Worm (Caenorhabditis elegans) whole organism, L1 larva: Measurements from ENCODE around the gene C04E12.5.

Experiments used
- Y116A8C.19 ChIP-seq: sonication (generic microtip); optimal IDR thresholded peaks from 2 replicates; lab custom pipeline; 2016; ENCODE audit warnings: missing compliant biosample characterization, missing genetic modification characterization, borderline replicate concordance
- ces-1 ChIP-seq: fragments of 150-350 bp; optimal IDR thresholded peaks from 2 replicates; lab custom pipeline; 2014; ENCODE audit warnings: missing biosample characterization, missing genetic modification reagents, missing genetic modification characterization
- efl-1 ChIP-seq, 4 experiments: fragments of 150-350 bp; optimal IDR thresholded peaks in 3 of 4; peaks in 1 of 4; 1 replicate in 1 of 4; 2 replicates in 3 of 4; lab custom pipeline; 2014; ENCODE audit warnings: missing biosample characterization in 2 of 4, missing genetic modification characterization in 2 of 4, missing genetic modification reagents in 2 of 4
- elt-2 ChIP-seq: sonication (generic microtip); optimal IDR thresholded peaks from 2 replicates; lab custom pipeline; 2016; ENCODE audit warnings: missing genetic modification characterization, mild to moderate bottlenecking, inconsistent platforms, missing compliant biosample characterization, missing genetic modification reagents
- lin-13 ChIP-seq: fragments of 150-350 bp; optimal IDR thresholded peaks from 2 replicates; lab custom pipeline; 2014; ENCODE audit warnings: missing biosample characterization, missing genetic modification reagents, missing genetic modification characterization
- lin-35 ChIP-seq, 2 experiments: fragments of 150-350 bp; optimal IDR thresholded peaks; 2 replicates each; lab custom pipeline; 2014; ENCODE audit warnings: missing biosample characterization in 2 of 2, missing genetic modification characterization in 2 of 2, missing genetic modification reagents in 2 of 2
- lsy-2 ChIP-seq, 2 experiments: fragments of 150-350 bp; optimal IDR thresholded peaks; 2 replicates each; lab custom pipeline; 2014; ENCODE audit warnings: missing biosample characterization in 2 of 2, missing genetic modification characterization in 2 of 2
- mdl-1 ChIP-seq, 2 experiments: fragments of 150-350 bp; optimal IDR thresholded peaks; 2 replicates each; lab custom pipeline; 2014 to 2017; ENCODE audit warnings: missing biosample characterization in 2 of 2, missing genetic modification characterization in 2 of 2, inconsistent platforms in 1 of 2
- mep-1 ChIP-seq: fragments of 150-350 bp; optimal IDR thresholded peaks from 2 replicates; lab custom pipeline; 2014; ENCODE audit warnings: missing biosample characterization, missing genetic modification characterization
- nhr-12 ChIP-seq: sonication (generic microtip); optimal IDR thresholded peaks from 2 replicates; lab custom pipeline; 2017; ENCODE audit warnings: missing biosample characterization, missing genetic modification characterization
- nhr-28 ChIP-seq: fragments of 150-350 bp; optimal IDR thresholded peaks from 2 replicates; lab custom pipeline; 2014; ENCODE audit warnings: missing biosample characterization, missing genetic modification characterization
- nhr-85 ChIP-seq: sonication (generic microtip); peaks from one replicate; lab custom pipeline; 2016; ENCODE audit warnings: missing genetic modification characterization, inconsistent platforms, missing compliant biosample characterization
- nhr-90 ChIP-seq: sonication (generic microtip); optimal IDR thresholded peaks from 2 replicates; lab custom pipeline; 2016; ENCODE audit warnings: mild to moderate bottlenecking, missing genetic modification characterization, missing compliant biosample characterization; ENCODE audit not compliant: poor library complexity
- unc-98 ChIP-seq: fragments of 200-800 bp; sonication (Bioruptor generic); IDR thresholded peaks from 2 replicates; pipeline ENCODE4 v1.3.6; 2022; ENCODE audit warnings: missing genetic modification characterization, missing compliant biosample characterization

DNA sequence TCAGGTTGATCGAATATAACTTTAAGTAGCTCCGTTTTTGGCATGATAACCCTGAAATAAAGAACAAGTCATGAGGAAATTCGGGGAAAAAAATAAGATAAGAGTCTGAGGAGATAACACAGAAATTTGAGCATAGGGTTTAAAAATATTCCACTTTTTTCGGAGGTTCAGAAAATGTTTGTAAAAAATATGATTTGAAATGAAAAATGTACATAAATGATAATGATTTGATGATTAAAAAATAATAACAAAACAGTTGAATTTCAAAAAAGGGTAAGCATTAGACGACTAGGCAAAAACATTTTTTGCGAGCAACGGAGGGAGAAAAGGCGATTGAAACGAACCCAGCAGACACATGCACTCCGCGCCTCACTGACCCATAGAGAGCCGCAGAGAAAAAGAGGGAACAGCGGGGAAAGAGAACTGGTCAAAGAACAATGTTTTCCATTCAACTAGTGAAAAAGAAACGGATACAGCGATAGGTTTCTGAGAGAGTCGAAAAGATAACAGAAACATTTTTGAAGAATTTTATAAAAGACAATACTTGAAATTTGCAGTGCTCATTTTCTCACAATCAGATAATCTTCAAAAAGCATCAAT lies 46.2 kb upstream of the C04E12.5 start, which contains the start of gene arrd-18:
- no peak for TF ChIP-seq ces-1
- no peak for TF ChIP-seq mep-1 (tag; lab: Kevin White, UChicago)
- TF ChIP-seq lin-13 (GFP tag; lab: Kevin White, UChicago), result no peak
- TF ChIP-seq nhr-90, result no peak
- no peak for TF ChIP-seq nhr-12 (tag; lab: Kevin White, UChicago)
- TF ChIP-seq efl-1 (optimal IDR thresholded peaks at IDR 0.05; lab: Kevin White, UChicago), result peak in 1 of 2 experiments; percentile 19
- peak in 1 of 2 experiments; percentile 67 for TF ChIP-seq efl-1 (GFP tag; optimal IDR thresholded peaks at IDR 0.05 in 1 of 2; lab: Kevin White, UChicago)
- no peak for TF ChIP-seq unc-98
- no peak for TF ChIP-seq Y116A8C.19 (tag; lab: Kevin White, UChicago)
- TF ChIP-seq lin-35 (GFP tag; optimal IDR thresholded peaks at IDR 0.05; lab: Kevin White, UChicago), result no peak
- TF ChIP-seq mdl-1 (tag; optimal IDR thresholded peaks at IDR 0.05; lab: Kevin White, UChicago), result no peak
- peak; percentile 21 for TF ChIP-seq nhr-85
- no peak for TF ChIP-seq elt-2 (tag; lab: Kevin White, UChicago)
- no peak for TF ChIP-seq nhr-28 (tag; lab: Kevin White, UChicago)
- TF ChIP-seq lsy-2 (tag; optimal IDR thresholded peaks at IDR 0.05; lab: Kevin White, UChicago), result peak in 1 of 2 experiments; percentile 3
